Fruit fly (Drosophila melanogaster) whole organism, embryonic: ENCODE data around the gene tst.

Experiments used
- B-H2 ChIP-seq: fragments of 200-800 bp; sonication (Bioruptor generic); optimal IDR thresholded peaks from 2 replicates; lab custom pipeline; 2018; ENCODE audit warnings: missing biosample characterization, mild to moderate bottlenecking, missing genetic modification characterization
- CG10209 ChIP-seq: fragments of 200-800 bp; sonication (Bioruptor generic); optimal IDR thresholded peaks from 3 replicates; lab custom pipeline; 2017; ENCODE audit warnings: missing biosample characterization, mild to moderate bottlenecking, missing genetic modification characterization, missing genetic modification reagents
- CG10959 ChIP-seq: fragments of 200-800 bp; sonication (Bioruptor generic); IDR thresholded peaks from 2 replicates; pipeline ENCODE4 v1.3.6; 2022; ENCODE audit warnings: missing biosample characterization, missing genetic modification characterization
- CG10979 ChIP-seq: fragments of 200-800 bp; sonication (Bioruptor generic); optimal IDR thresholded peaks from 2 replicates; lab custom pipeline; 2018; ENCODE audit warnings: missing biosample characterization, mild to moderate bottlenecking, missing genetic modification characterization, moderate library complexity
- CG11085 ChIP-seq: fragments of 200-800 bp; sonication (Bioruptor generic); IDR thresholded peaks from 2 replicates; pipeline ENCODE4 v1.3.6; 2022; ENCODE audit warnings: missing biosample characterization, missing genetic modification characterization
- CG11456 ChIP-seq: fragments of 200-800 bp; sonication (Bioruptor generic); IDR thresholded peaks from 3 replicates; pipeline ENCODE4 v1.3.6; 2022; ENCODE audit warnings: missing biosample characterization, missing genetic modification characterization
- CG11504 ChIP-seq: fragments of 200-800 bp; sonication (Bioruptor generic); optimal IDR thresholded peaks from 3 replicates; lab custom pipeline; 2019; ENCODE audit warnings: missing biosample characterization, mild to moderate bottlenecking, missing genetic modification characterization, moderate library complexity
- CG11696 ChIP-seq: fragments of 200-800 bp; sonication (Bioruptor generic); IDR thresholded peaks from 2 replicates; pipeline ENCODE4 v1.3.6; 2022; ENCODE audit warnings: missing biosample characterization, missing genetic modification characterization
- CG12942 ChIP-seq: fragments of 200-800 bp; sonication (Bioruptor generic); optimal IDR thresholded peaks from 3 replicates; lab custom pipeline; 2016; ENCODE audit warnings: missing biosample characterization, missing genetic modification characterization
- CG14014 ChIP-seq: fragments of 200-800 bp; sonication (Bioruptor generic); IDR thresholded peaks from 2 replicates; pipeline ENCODE4 v1.3.6; 2022; ENCODE audit warnings: missing biosample characterization, missing genetic modification characterization
- CG14050 ChIP-seq: fragments of 200-800 bp; sonication (Bioruptor generic); IDR thresholded peaks from 3 replicates; pipeline ENCODE4 v1.3.6; 2022; ENCODE audit warnings: missing biosample characterization, missing genetic modification characterization
- CG14667 ChIP-seq: fragments of 200-800 bp; sonication (Bioruptor generic); IDR thresholded peaks from 2 replicates; pipeline ENCODE4 v1.3.6; 2022; ENCODE audit warnings: missing biosample characterization, missing genetic modification characterization
- CG17568 ChIP-seq: fragments of 200-800 bp; sonication (Bioruptor generic); optimal IDR thresholded peaks from 2 replicates; lab custom pipeline; 2018; ENCODE audit warnings: missing biosample characterization, mild to moderate bottlenecking, missing genetic modification characterization, moderate library complexity
- CG17912 ChIP-seq: fragments of 200-800 bp; sonication (Bioruptor generic); optimal IDR thresholded peaks from 2 replicates; lab custom pipeline; 2018; ENCODE audit warnings: missing biosample characterization, mild to moderate bottlenecking, missing genetic modification characterization
- CG1792 ChIP-seq: fragments of 200-800 bp; sonication (Bioruptor generic); optimal IDR thresholded peaks from 2 replicates; lab custom pipeline; 2016; ENCODE audit warnings: missing biosample characterization, missing genetic modification characterization
- CG2889 ChIP-seq: fragments of 200-800 bp; sonication (Bioruptor generic); IDR thresholded peaks from 3 replicates; pipeline ENCODE4 v1.3.6; 2022; ENCODE audit warnings: missing biosample characterization, missing genetic modification characterization
- CG32532 ChIP-seq: fragments of 200-800 bp; sonication (Bioruptor generic); IDR thresholded peaks from 2 replicates; pipeline ENCODE4 v1.3.6; 2022; ENCODE audit warnings: missing biosample characterization, missing genetic modification characterization
- CG5953 ChIP-seq: fragments of 200-800 bp; sonication (Bioruptor generic); IDR thresholded peaks from 2 replicates; pipeline ENCODE4 v1.3.6; 2022; ENCODE audit warnings: missing biosample characterization, missing genetic modification characterization
- CG7372 ChIP-seq: fragments of 200-800 bp; sonication (Bioruptor generic); IDR thresholded peaks from 2 replicates; pipeline ENCODE4 v1.3.6; 2022; ENCODE audit warnings: missing biosample characterization, missing genetic modification characterization
- CG7839 ChIP-seq: fragments of 200-800 bp; sonication (Bioruptor generic); optimal IDR thresholded peaks from 3 replicates; lab custom pipeline; 2018; ENCODE audit warnings: missing biosample characterization, mild to moderate bottlenecking, missing genetic modification characterization, moderate library complexity
- CG8290 ChIP-seq, 3 experiments: fragments of 200-800 bp; sonication (Bioruptor generic); optimal IDR thresholded peaks; 2 replicates each; lab custom pipeline; 2016 to 2019; ENCODE audit warnings: missing biosample characterization in 3 of 3, missing genetic modification characterization in 3 of 3, mild to moderate bottlenecking in 2 of 3, moderate library complexity in 1 of 3
- CG8924 ChIP-seq: fragments of 200-800 bp; optimal IDR thresholded peaks from 3 replicates; lab custom pipeline; 2019; ENCODE audit warnings: missing biosample characterization, mild to moderate bottlenecking, missing genetic modification characterization, moderate library complexity
- Dp ChIP-seq: fragments of 200-800 bp; sonication (Bioruptor generic); optimal IDR thresholded peaks from 2 replicates; lab custom pipeline; 2018; ENCODE audit warnings: missing biosample characterization, mild to moderate bottlenecking, missing genetic modification characterization, moderate library complexity
- H2.0 ChIP-seq: fragments of 200-800 bp; sonication (Bioruptor generic); IDR thresholded peaks from 2 replicates; pipeline ENCODE4 v1.3.6; 2022; ENCODE audit warnings: missing biosample characterization, missing genetic modification characterization
- HLH4C ChIP-seq: fragments of 200-800 bp; sonication (Bioruptor generic); IDR thresholded peaks from 3 replicates; pipeline ENCODE4 v1.3.6; 2022; ENCODE audit warnings: missing biosample characterization, missing genetic modification characterization; ENCODE audit not compliant: partially characterized antibody
- Hand ChIP-seq: fragments of 200-800 bp; sonication (Bioruptor generic); optimal IDR thresholded peaks from 2 replicates; lab custom pipeline; 2017; ENCODE audit warnings: mild to moderate bottlenecking, missing biosample characterization, missing genetic modification reagents, missing genetic modification characterization
- Hr78 ChIP-seq, 2 experiments: fragments of 200-800 bp in 1 of 2; fragments of >200 bp in 1 of 2; sonication (Bioruptor generic) in 1 of 2; optimal IDR thresholded peaks; 2 replicates each; lab custom pipeline; 2017 to 2019; ENCODE audit warnings: missing biosample characterization in 2 of 2, missing genetic modification characterization in 2 of 2, mild to moderate bottlenecking in 1 of 2, moderate library complexity in 1 of 2
- Six4 ChIP-seq: fragments of 200-800 bp; sonication (Bioruptor generic); optimal IDR thresholded peaks from 2 replicates; lab custom pipeline; 2016; ENCODE audit warnings: missing biosample characterization, missing genetic modification characterization
- ab ChIP-seq: fragments of 200-800 bp; sonication (Bioruptor generic); optimal IDR thresholded peaks from 2 replicates; lab custom pipeline; 2016; ENCODE audit warnings: missing biosample characterization, missing genetic modification characterization
- amos ChIP-seq: fragments of 200-800 bp; sonication (Bioruptor generic); IDR thresholded peaks from 2 replicates; pipeline ENCODE4 v1.3.6; 2022; ENCODE audit warnings: missing biosample characterization, missing genetic modification characterization; ENCODE audit not compliant: partially characterized antibody
- chif ChIP-seq, 2 experiments: fragments of 200-800 bp; sonication (Bioruptor generic); optimal IDR thresholded peaks; 3 replicates each; lab custom pipeline; 2016; ENCODE audit warnings: missing biosample characterization in 2 of 2, missing genetic modification characterization in 2 of 2
- ci ChIP-seq: fragments of 200-800 bp; sonication (Bioruptor generic); IDR thresholded peaks from 3 replicates; pipeline ENCODE4 v1.3.6; 2022; ENCODE audit warnings: missing biosample characterization, missing genetic modification characterization
- dm ChIP-seq: fragments of 200-800 bp; sonication (Bioruptor generic); optimal IDR thresholded peaks from 3 replicates; lab custom pipeline; 2016; ENCODE audit warnings: missing biosample characterization, missing genetic modification characterization
- fru ChIP-seq: fragments of >200 bp; optimal IDR thresholded peaks from 2 replicates; lab custom pipeline; 2017
- grau ChIP-seq: fragments of 200-800 bp; optimal IDR thresholded peaks from 3 replicates; lab custom pipeline; 2019; ENCODE audit warnings: missing biosample characterization, mild to moderate bottlenecking, missing genetic modification characterization, moderate library complexity
- hb ChIP-seq: fragments of 200-800 bp; sonication (Bioruptor generic); IDR thresholded peaks from 3 replicates; pipeline ENCODE4 v1.3.6; 2022; ENCODE audit warnings: missing biosample characterization, missing genetic modification characterization; ENCODE audit not compliant: partially characterized antibody
- kay ChIP-seq: fragments of 200-800 bp; sonication (Bioruptor generic); optimal IDR thresholded peaks from 2 replicates; lab custom pipeline; 2016; ENCODE audit warnings: missing biosample characterization, missing genetic modification characterization
- lab ChIP-seq: fragments of 200-800 bp; sonication (Bioruptor generic); optimal IDR thresholded peaks from 3 replicates; lab custom pipeline; 2017; ENCODE audit warnings: missing biosample characterization, missing genetic modification characterization, mild to moderate bottlenecking, moderate library complexity, missing genetic modification reagents
- mld ChIP-seq: fragments of 200-800 bp; sonication (Bioruptor generic); IDR thresholded peaks from 3 replicates; pipeline ENCODE4 v1.3.6; 2022; ENCODE audit warnings: missing biosample characterization, missing genetic modification characterization; ENCODE audit not compliant: partially characterized antibody
- pho ChIP-seq: fragments of 200-800 bp; sonication (Bioruptor generic); optimal IDR thresholded peaks from 2 replicates; lab custom pipeline; 2016; ENCODE audit warnings: missing biosample characterization, missing genetic modification characterization
- sc ChIP-seq, 3 experiments: fragments of >200 bp in 2 of 3; fragments of 200-800 bp in 1 of 3; sonication (Bioruptor generic) in 1 of 3; optimal IDR thresholded peaks; 2 replicates in 2 of 3; 3 replicates in 1 of 3; lab custom pipeline; 2017; ENCODE audit warnings: mild to moderate bottlenecking in 1 of 3, missing biosample characterization in 1 of 3, missing genetic modification characterization in 1 of 3, missing genetic modification reagents in 1 of 3
- seq ChIP-seq: fragments of 200-800 bp; sonication (Bioruptor generic); IDR thresholded peaks from 2 replicates; pipeline ENCODE4 v1.3.6; 2022; ENCODE audit warnings: missing biosample characterization, missing genetic modification characterization
- slp2 ChIP-seq: fragments of 200-800 bp; sonication (Bioruptor generic); optimal IDR thresholded peaks from 2 replicates; lab custom pipeline; 2016; ENCODE audit warnings: missing biosample characterization, missing genetic modification characterization
- sob ChIP-seq: fragments of 200-800 bp; sonication (Bioruptor generic); IDR thresholded peaks from 2 replicates; pipeline ENCODE4 v1.3.6; 2022; ENCODE audit warnings: missing biosample characterization, missing genetic modification characterization
- tin ChIP-seq: fragments of 200-800 bp; sonication (Bioruptor generic); optimal IDR thresholded peaks from 3 replicates; lab custom pipeline; 2016; ENCODE audit warnings: missing biosample characterization, missing genetic modification characterization
- tna ChIP-seq: fragments of 200-800 bp; sonication (Bioruptor generic); IDR thresholded peaks from 2 replicates; pipeline ENCODE4 v1.3.6; 2022; ENCODE audit warnings: missing biosample characterization, missing genetic modification characterization; ENCODE audit not compliant: partially characterized antibody
- usp ChIP-seq: fragments of >200 bp; optimal IDR thresholded peaks from 2 replicates; lab custom pipeline; 2017; ENCODE audit warnings: missing biosample characterization, missing genetic modification characterization
- vnd ChIP-seq: fragments of 200-800 bp; sonication (Bioruptor generic); IDR thresholded peaks from 3 replicates; pipeline ENCODE4 v1.3.6; 2022; ENCODE audit warnings: missing biosample characterization, missing genetic modification characterization; ENCODE audit not compliant: partially characterized antibody
- wdn ChIP-seq: fragments of 200-800 bp; sonication (Bioruptor generic); IDR thresholded peaks from 2 replicates; pipeline ENCODE4 v1.3.6; 2022; ENCODE audit warnings: missing biosample characterization, missing genetic modification characterization
- zen2 ChIP-seq: fragments of 200-800 bp; sonication (Bioruptor generic); IDR thresholded peaks from 3 replicates; pipeline ENCODE4 v1.3.6; 2022; ENCODE audit warnings: missing biosample characterization, missing genetic modification characterization; ENCODE audit not compliant: partially characterized antibody

Gene tst

dm6 chr3R:23726740-23727139 lies 45.9 kb downstream of the tst start (continued):
- TF ChIP-seq grau (tag; lab: Kevin White, UChicago) = peak; percentile 87
- TF ChIP-seq CG7372 (GFP tag; lab: Robert Waterston, UW) = peak; percentile 81
- peak; percentile 67 for TF ChIP-seq CG14050 (GFP tag; lab: Robert Waterston, UW)
- TF ChIP-seq CG5953 (GFP tag; lab: Robert Waterston, UW) = no peak; the same call in 1 of the 2 replicates
- peak; percentile 89 for TF ChIP-seq sob (GFP tag; lab: Robert Waterston, UW)
- peak; percentile 62; the same call in 1 of the 2 replicates for TF ChIP-seq CG11085 (GFP tag; lab: Robert Waterston, UW)
- peak; percentile 61 for TF ChIP-seq slp2
- no peak for TF ChIP-seq CG17912 (GFP tag; lab: Kevin White, UChicago)
- TF ChIP-seq CG17568 (GFP tag; lab: Kevin White, UChicago) = peak; percentile 25
- TF ChIP-seq vnd (GFP tag; lab: Robert Waterston, UW) = no peak
- no peak for TF ChIP-seq hb (GFP tag; lab: Robert Waterston, UW)
- TF ChIP-seq CG14667 (GFP tag; lab: Robert Waterston, UW) = peak; percentile 55; the same call in 1 of the 2 replicates
- TF ChIP-seq Six4 (GFP tag; lab: Kevin White, UChicago) = peak; percentile 48
- peak; percentile 80 for TF ChIP-seq H2.0 (GFP tag; lab: Robert Waterston, UW)
- TF ChIP-seq B-H2 (GFP tag; lab: Kevin White, UChicago) = peak; percentile 57
- no peak for TF ChIP-seq ab (GFP tag; lab: Kevin White, UChicago)
- no peak for TF ChIP-seq mld (GFP tag; lab: Robert Waterston, UW)
- peak; percentile 80 for TF ChIP-seq wdn (GFP tag; lab: Robert Waterston, UW)
- TF ChIP-seq CG1792 = peak; percentile 41
- peak; percentile 55 for TF ChIP-seq tin (GFP tag; lab: Kevin White, UChicago)
- TF ChIP-seq ci (GFP tag; lab: Robert Waterston, UW) = peak; percentile 77
- TF ChIP-seq HLH4C (GFP tag; lab: Robert Waterston, UW) = no peak
- peak; percentile 75 for TF ChIP-seq CG10209 (GFP tag; lab: Kevin White, UChicago)
- TF ChIP-seq pho (GFP tag; lab: Kevin White, UChicago) = peak; percentile 78
- TF ChIP-seq CG11456 (GFP tag; lab: Robert Waterston, UW) = peak; percentile 75; the same call in 2 of the 3 replicates
- no peak for TF ChIP-seq Hr78 (GFP tag; optimal IDR thresholded peaks at IDR 0.05; lab: Kevin White, UChicago)
- peak; percentile 83 for TF ChIP-seq CG11504 (tag; lab: Kevin White, UChicago)
- TF ChIP-seq CG10979 (tag; lab: Kevin White, UChicago) = peak; percentile 56
- peak; percentile 44 for TF ChIP-seq CG12942 (GFP tag; lab: Kevin White, UChicago)
- TF ChIP-seq usp (GFP tag; lab: Kevin White, UChicago) = no peak
- TF ChIP-seq CG2889 = peak; percentile 78; the same call in 1 of the 3 replicates
- peak; percentile 21 for TF ChIP-seq CG8290 (GFP tag; optimal IDR thresholded peaks at IDR 0.05; lab: Kevin White, UChicago)
- TF ChIP-seq CG8290 (tag; optimal IDR thresholded peaks at IDR 0.05; lab: Kevin White, UChicago) = peak in 1 of 2 experiments; percentile 24
- TF ChIP-seq tna (GFP tag; lab: Robert Waterston, UW) = no peak
- TF ChIP-seq CG11696 (GFP tag; lab: Robert Waterston, UW) = peak; percentile 59
- no peak for TF ChIP-seq sc (optimal IDR thresholded peaks at IDR 0.05; lab: Kevin White, UChicago)
- TF ChIP-seq sc (GFP tag; optimal IDR thresholded peaks at IDR 0.05; lab: Kevin White, UChicago) = no peak
- peak; percentile 45 to 57 for TF ChIP-seq chif (GFP tag; optimal IDR thresholded peaks at IDR 0.05; lab: Kevin White, UChicago)
- TF ChIP-seq CG8924 (tag; lab: Kevin White, UChicago) = peak; percentile 85
- TF ChIP-seq fru (lab: Kevin White, UChicago) = no peak
- peak; percentile 93 for TF ChIP-seq CG32532
- peak; percentile 86 for TF ChIP-seq CG14014
- peak; percentile 95 for TF ChIP-seq lab (GFP tag; lab: Kevin White, UChicago)
- TF ChIP-seq dm = peak; percentile 48
- TF ChIP-seq kay = peak; percentile 51
- TF ChIP-seq Dp = no peak
- TF ChIP-seq Hand (GFP tag; lab: Kevin White, UChicago) = peak; percentile 86
- TF ChIP-seq CG7839 (tag; lab: Kevin White, UChicago) = peak; percentile 85
- no peak for TF ChIP-seq amos (GFP tag; lab: Robert Waterston, UW)
- no peak for TF ChIP-seq zen2 (GFP tag; lab: Robert Waterston, UW)
- no peak for TF ChIP-seq CG10959
- TF ChIP-seq seq (GFP tag; lab: Robert Waterston, UW) = peak; percentile 80
